Fruit fly (Drosophila melanogaster): ENCODE measurements around the gene Acbp5.

Acbp5 gene

DNA sequence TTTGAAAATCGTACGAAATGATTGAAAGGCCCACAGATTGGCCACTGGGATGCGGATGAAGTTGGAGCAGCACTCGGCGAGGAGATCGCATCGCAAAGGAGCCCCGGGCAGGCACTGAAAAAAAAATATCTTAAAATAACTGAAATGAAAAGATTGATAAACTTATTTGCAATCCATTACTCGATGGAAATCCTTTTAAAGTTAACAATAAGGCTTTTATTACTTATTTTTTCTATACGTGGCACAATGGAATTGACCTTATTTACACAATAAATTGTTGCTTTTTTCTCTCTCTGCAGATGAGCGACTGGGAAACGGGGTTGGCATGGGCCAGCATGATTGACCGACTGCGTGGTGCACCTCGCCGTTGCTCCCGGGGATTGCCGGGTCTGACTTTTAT lies 37.1 kb downstream of the Acbp5 start (continued):
- TF ChIP-seq slou (GFP tag; optimal IDR thresholded peaks at IDR 0.05): no peak
- TF ChIP-seq psq (GFP tag; optimal IDR thresholded peaks at IDR 0.05): no peak
- peak; percentile 66 for TF ChIP-seq Med (GFP tag)
- TF ChIP-seq hth (optimal IDR thresholded peaks at IDR 0.05): no peak
- TF ChIP-seq H2.0 (GFP tag; IDR thresholded peaks at IDR 0.05): peak; percentile 60
- peak; percentile 10 for TF ChIP-seq Atf3 (GFP tag; optimal IDR thresholded peaks at IDR 0.05)
- peak; percentile 44 for TF ChIP-seq HHEX (GFP tag; optimal IDR thresholded peaks at IDR 0.05)
- TF ChIP-seq aop (GFP tag; IDR thresholded peaks at IDR 0.05): no peak
- TF ChIP-seq CG16813 (GFP tag; IDR thresholded peaks at IDR 0.05; ENCODE audit: partially characterized antibody): no peak
- TF ChIP-seq CG31365 (tag; optimal IDR thresholded peaks at IDR 0.05): no peak
- TF ChIP-seq sim (GFP tag; IDR thresholded peaks at IDR 0.05): peak; percentile 52; the same call in 1 of the 2 replicates
- TF ChIP-seq pan (optimal IDR thresholded peaks at IDR 0.05): no peak
- TF ChIP-seq pan (GFP tag; optimal IDR thresholded peaks at IDR 0.05 in 1 of 2, IDR thresholded peaks at IDR 0.05 in 1 of 2): peak in 1 of 2 experiments; percentile 72
- no peak for TF ChIP-seq Neu2 (GFP tag; optimal IDR thresholded peaks at IDR 0.05; ENCODE audit: borderline replicate concordance)
- peak; percentile 6 for TF ChIP-seq ems (GFP tag; optimal IDR thresholded peaks at IDR 0.05)
- no peak for TF ChIP-seq CG4404 (GFP tag; IDR thresholded peaks at IDR 0.05)
- peak; percentile 37; the same call in 1 of the 2 replicates for TF ChIP-seq ara (GFP tag; IDR thresholded peaks at IDR 0.05)
- TF ChIP-seq scrt (GFP tag; optimal IDR thresholded peaks at IDR 0.05): peak; percentile 25
- no peak for TF ChIP-seq bigmax (GFP tag; optimal IDR thresholded peaks at IDR 0.05)
- peak; percentile 24 for TF ChIP-seq pb (GFP tag; optimal IDR thresholded peaks at IDR 0.05)
- TF ChIP-seq fd96Cb (tag; optimal IDR thresholded peaks at IDR 0.05): peak; percentile 63
- TF ChIP-seq D (optimal IDR thresholded peaks at IDR 0.05): no peak
- TF ChIP-seq D (GFP tag; optimal IDR thresholded peaks at IDR 0.05): peak; percentile 47
- TF ChIP-seq seq (GFP tag; IDR thresholded peaks at IDR 0.05): no peak
- TF ChIP-seq Sox102F (GFP tag; optimal IDR thresholded peaks at IDR 0.05): peak; percentile 85
- TF ChIP-seq luna (GFP tag; optimal IDR thresholded peaks at IDR 0.05): no peak
- TF ChIP-seq D19B (GFP tag; optimal IDR thresholded peaks at IDR 0.05): no peak
- no peak for TF ChIP-seq CG10274 (GFP tag; optimal IDR thresholded peaks at IDR 0.05)
- TF ChIP-seq pzg (GFP tag; optimal IDR thresholded peaks at IDR 0.05): no peak
- peak; percentile 73 for TF ChIP-seq CG11504 (tag; optimal IDR thresholded peaks at IDR 0.05)
- no peak for TF ChIP-seq Hr39 (optimal IDR thresholded peaks at IDR 0.05)
- no peak for TF ChIP-seq CTCF (GFP tag; optimal IDR thresholded peaks at IDR 0.05)
- peak; percentile 67 for TF ChIP-seq CG5953 (GFP tag; IDR thresholded peaks at IDR 0.05)
- peak; percentile 54 for TF ChIP-seq pnt (GFP tag; optimal IDR thresholded peaks at IDR 0.05)
- TF ChIP-seq E2f2 (GFP tag; IDR thresholded peaks at IDR 0.05): 0 out of 2 replicates have a peak, but pooled peaks have one; percentile 13
- TF ChIP-seq CG12659 (GFP tag; optimal IDR thresholded peaks at IDR 0.05): peak; percentile 41
- TF ChIP-seq CG16815 (GFP tag; optimal IDR thresholded peaks at IDR 0.05): no peak
- no peak for TF ChIP-seq gt (GFP tag; IDR thresholded peaks at IDR 0.05)
- TF ChIP-seq CG14965 (GFP tag; optimal IDR thresholded peaks at IDR 0.05; ENCODE audit: borderline replicate concordance): no peak
- TF ChIP-seq CG6683 (GFP tag; optimal IDR thresholded peaks at IDR 0.05): no peak
- TF ChIP-seq bcd (GFP tag; optimal IDR thresholded peaks at IDR 0.05): peak; percentile 26
- TF ChIP-seq CG16779 (GFP tag; IDR thresholded peaks at IDR 0.05): no peak
- no peak for TF ChIP-seq ftz-f1 (GFP tag; optimal IDR thresholded peaks at IDR 0.05)
- TF ChIP-seq CG17802 (tag; optimal IDR thresholded peaks at IDR 0.05): no peak
- TF ChIP-seq amos (GFP tag; IDR thresholded peaks at IDR 0.05; ENCODE audit: partially characterized antibody): no peak
- peak; percentile 81 for TF ChIP-seq dmrt99B (tag; optimal IDR thresholded peaks at IDR 0.05)
- TF ChIP-seq inv (GFP tag; IDR thresholded peaks at IDR 0.05; ENCODE audit: partially characterized antibody): no peak
- TF ChIP-seq bab2 (GFP tag; optimal IDR thresholded peaks at IDR 0.05): peak; percentile 41
- TF ChIP-seq E2f1 (GFP tag; IDR thresholded peaks at IDR 0.05): 0 out of 2 replicates have a peak, but pooled peaks have one; percentile 18
- no peak for TF ChIP-seq CG3838 (GFP tag; optimal IDR thresholded peaks at IDR 0.05)

All from whole organism, embryonic.